Fruit fly (Drosophila melanogaster): ENCODE measurements around the gene fwe.

- peak; percentile 78 for TF ChIP-seq Sox15 (GFP tag; optimal IDR thresholded peaks at IDR 0.05)
- peak; percentile 95 for TF ChIP-seq svp (GFP tag)
- peak; percentile 78 for TF ChIP-seq CG1621 (tag; optimal IDR thresholded peaks at IDR 0.05)
- TF ChIP-seq fkh (GFP tag; optimal IDR thresholded peaks at IDR 0.05) = peak; percentile 68
- TF ChIP-seq CG6854 (GFP tag; optimal IDR thresholded peaks at IDR 0.05) = peak; percentile 92
- TF ChIP-seq CG6163 (GFP tag; IDR thresholded peaks at IDR 0.05) = peak; percentile 77; the same call in 2 of the 3 replicates
- peak; percentile 89 for TF ChIP-seq CG4318 (GFP tag; optimal IDR thresholded peaks at IDR 0.05)
- TF ChIP-seq CG3032 (tag; optimal IDR thresholded peaks at IDR 0.05) = peak; percentile 90
- TF ChIP-seq CG10669 (GFP tag; optimal IDR thresholded peaks at IDR 0.05) = peak; percentile 88
- TF ChIP-seq achi (GFP tag; optimal IDR thresholded peaks at IDR 0.05) = peak; percentile 90
- no peak for TF ChIP-seq CG16779 (tag; optimal IDR thresholded peaks at IDR 0.05)
- TF ChIP-seq OdsH (GFP tag; optimal IDR thresholded peaks at IDR 0.05) = peak; percentile 90
These were observed 10.9 kb upstream of the fwe start for dm6 chr3L:15826985-15827635.

All from whole organism, prepupa.